Fruit fly (Drosophila melanogaster): ENCODE measurements around the gene Surf1.

Surf1 gene

dm6 chr3L:6984486-6984885, 26.3 kb downstream of the Surf1 start, which contains the start of the genes CG32388 and CG43439:
Gene CG32388 (minus strand): TSS chr3L:6984586.
Gene CG43439 (minus strand): TSS chr3L:6984586.
- TF ChIP-seq insv (optimal IDR thresholded peaks at IDR 0.05) (no peak), h (optimal IDR thresholded peaks at IDR 0.05) (no peak), Myc (optimal IDR thresholded peaks at IDR 0.05) (no peak), psq (optimal IDR thresholded peaks at IDR 0.05) (no peak), Sin3A (optimal IDR thresholded peaks at IDR 0.05) (no peak), ttk (optimal IDR thresholded peaks at IDR 0.05) (no peak)

- TF ChIP-seq Sin3A (optimal IDR thresholded peaks at IDR 0.05) (no peak), h (optimal IDR thresholded peaks at IDR 0.05) (no peak), insv (optimal IDR thresholded peaks at IDR 0.05) (no peak), Myc (optimal IDR thresholded peaks at IDR 0.05) (no peak), psq (optimal IDR thresholded peaks at IDR 0.05) (no peak), ttk (optimal IDR thresholded peaks at IDR 0.05) (no peak)
Observed at dm6 chr3L:6988942-6989569, 30.9 kb downstream of the Surf1 start.

dm6 chr3L:6990288-6990687, 32.1 kb downstream of the Surf1 start, which contains the start of gene bin:
Gene bin (plus strand): TSS chr3L:6990622.
- no peak for TF ChIP-seq Sin3A (optimal IDR thresholded peaks at IDR 0.05)
- TF ChIP-seq insv (optimal IDR thresholded peaks at IDR 0.05), result no peak
- TF ChIP-seq psq (optimal IDR thresholded peaks at IDR 0.05), result no peak
- no peak for TF ChIP-seq h (optimal IDR thresholded peaks at IDR 0.05)
- TF ChIP-seq ttk (optimal IDR thresholded peaks at IDR 0.05), result no peak
- no peak for TF ChIP-seq Myc (optimal IDR thresholded peaks at IDR 0.05)

dm6 chr3L:6993350-6993749, 35.2 kb downstream of the Surf1 start:
- TF ChIP-seq Myc (optimal IDR thresholded peaks at IDR 0.05), result no peak
- TF ChIP-seq Sin3A (optimal IDR thresholded peaks at IDR 0.05), result no peak

dm6 chr3L:6995364-6995749, 37.2 kb downstream of the Surf1 start:
- TF ChIP-seq Sin3A (optimal IDR thresholded peaks at IDR 0.05) (no peak), Myc (optimal IDR thresholded peaks at IDR 0.05) (no peak), ttk (optimal IDR thresholded peaks at IDR 0.05) (no peak), insv (optimal IDR thresholded peaks at IDR 0.05) (no peak), h (optimal IDR thresholded peaks at IDR 0.05) (no peak), psq (optimal IDR thresholded peaks at IDR 0.05) (no peak)

dm6 chr3L:6996907-6997306, 38.8 kb downstream of the Surf1 start:
- no peak for TF ChIP-seq Myc (optimal IDR thresholded peaks at IDR 0.05)
- TF ChIP-seq ttk (optimal IDR thresholded peaks at IDR 0.05), result no peak
- TF ChIP-seq psq (optimal IDR thresholded peaks at IDR 0.05), result no peak
- TF ChIP-seq insv (optimal IDR thresholded peaks at IDR 0.05), result no peak
- no peak for TF ChIP-seq h (optimal IDR thresholded peaks at IDR 0.05)
- TF ChIP-seq Sin3A (optimal IDR thresholded peaks at IDR 0.05), result no peak

- no peak for TF ChIP-seq Myc (optimal IDR thresholded peaks at IDR 0.05)
- TF ChIP-seq ttk (optimal IDR thresholded peaks at IDR 0.05), result no peak
- TF ChIP-seq Sin3A (optimal IDR thresholded peaks at IDR 0.05), result no peak
- no peak for TF ChIP-seq h (optimal IDR thresholded peaks at IDR 0.05)
- TF ChIP-seq insv (optimal IDR thresholded peaks at IDR 0.05), result no peak
- TF ChIP-seq psq (optimal IDR thresholded peaks at IDR 0.05), result no peak
Observed at dm6 chr3L:6997410-6997809, 39.3 kb downstream of the Surf1 start.

dm6 chr3L:6998692-6999091, 40.5 kb downstream of the Surf1 start, which contains the start of gene Mp:
Gene Mp (plus strand): TSS chr3L:6998843.
- TF ChIP-seq Myc (optimal IDR thresholded peaks at IDR 0.05) (no peak), insv (optimal IDR thresholded peaks at IDR 0.05) (no peak), psq (optimal IDR thresholded peaks at IDR 0.05) (no peak), Sin3A (optimal IDR thresholded peaks at IDR 0.05) (no peak), h (optimal IDR thresholded peaks at IDR 0.05) (no peak), ttk (optimal IDR thresholded peaks at IDR 0.05) (no peak)

- TF ChIP-seq insv (optimal IDR thresholded peaks at IDR 0.05) (no peak), Myc (optimal IDR thresholded peaks at IDR 0.05) (no peak), psq (optimal IDR thresholded peaks at IDR 0.05) (no peak), Sin3A (optimal IDR thresholded peaks at IDR 0.05) (no peak), h (optimal IDR thresholded peaks at IDR 0.05) (no peak), ttk (optimal IDR thresholded peaks at IDR 0.05) (no peak)
Observed at dm6 chr3L:6999993-7000392, 41.8 kb downstream of the Surf1 start.

dm6 chr3L:7001855-7002254, 43.7 kb downstream of the Surf1 start:
- TF ChIP-seq h (optimal IDR thresholded peaks at IDR 0.05) (no peak), insv (optimal IDR thresholded peaks at IDR 0.05) (no peak)

- TF ChIP-seq Sin3A (optimal IDR thresholded peaks at IDR 0.05), result no peak
- no peak for TF ChIP-seq insv (optimal IDR thresholded peaks at IDR 0.05)
- TF ChIP-seq Myc (optimal IDR thresholded peaks at IDR 0.05), result no peak
- no peak for TF ChIP-seq h (optimal IDR thresholded peaks at IDR 0.05)
- TF ChIP-seq ttk (optimal IDR thresholded peaks at IDR 0.05), result no peak
- TF ChIP-seq psq (optimal IDR thresholded peaks at IDR 0.05), result no peak
Observed at dm6 chr3L:7002355-7002754, 44.2 kb downstream of the Surf1 start.

- TF ChIP-seq h (optimal IDR thresholded peaks at IDR 0.05) (no peak), insv (optimal IDR thresholded peaks at IDR 0.05) (no peak), Sin3A (optimal IDR thresholded peaks at IDR 0.05) (no peak), psq (optimal IDR thresholded peaks at IDR 0.05) (no peak), ttk (optimal IDR thresholded peaks at IDR 0.05) (no peak), Myc (optimal IDR thresholded peaks at IDR 0.05) (no peak)
Observed at dm6 chr3L:7003132-7003531, 45.0 kb downstream of the Surf1 start.

dm6 chr3L:7006421-7006820, 48.3 kb downstream of the Surf1 start:
- no peak for TF ChIP-seq ttk (optimal IDR thresholded peaks at IDR 0.05)
- TF ChIP-seq insv (optimal IDR thresholded peaks at IDR 0.05), result no peak
- no peak for TF ChIP-seq Myc (optimal IDR thresholded peaks at IDR 0.05)
- TF ChIP-seq Sin3A (optimal IDR thresholded peaks at IDR 0.05), result no peak
- no peak for TF ChIP-seq psq (optimal IDR thresholded peaks at IDR 0.05)
